Worm (Caenorhabditis elegans) whole organism, L1 larva: ENCODE measurements around the gene srw-79.

Source experiments
- nhr-77 ChIP-seq: fragments of 150-350 bp; optimal IDR thresholded peaks from 2 replicates; lab custom pipeline; 2014; ENCODE audit warnings: missing biosample characterization, missing genetic modification characterization
- ztf-11 ChIP-seq, 2 experiments: sonication (generic microtip); optimal IDR thresholded peaks; 2 replicates each; lab custom pipeline; 2016 to 2017; ENCODE audit warnings: missing genetic modification characterization in 2 of 2, missing biosample characterization in 1 of 2, missing compliant biosample characterization in 1 of 2

DNA sequence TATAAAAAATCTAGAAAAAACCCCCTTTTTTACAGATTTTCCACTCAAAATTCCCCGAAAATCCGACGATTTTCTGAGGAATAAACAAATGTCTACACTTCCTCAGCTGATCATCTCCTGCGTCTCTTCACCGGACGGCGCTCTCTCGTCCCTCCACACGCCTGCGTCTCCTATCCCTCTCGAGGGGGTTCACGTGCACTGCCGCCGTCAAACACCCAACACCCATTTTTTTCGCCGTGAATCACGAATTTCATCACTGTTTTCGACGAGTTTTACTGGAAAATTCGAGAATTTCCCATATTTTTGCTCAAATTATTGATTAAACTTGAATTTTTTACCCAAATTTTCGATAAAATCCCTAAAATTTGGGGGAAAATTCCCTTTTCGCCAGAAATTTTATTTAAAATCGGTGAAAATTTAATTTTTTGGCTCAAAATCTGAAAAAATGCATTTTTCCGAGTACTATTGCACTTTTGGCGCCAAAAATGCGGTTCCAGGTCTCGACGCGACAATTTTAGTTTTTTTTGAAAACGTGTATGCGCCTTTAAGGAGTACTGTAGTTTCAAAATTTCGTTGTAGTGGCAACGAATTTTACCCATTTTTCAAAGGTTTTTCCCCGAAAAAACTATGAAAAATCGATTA lies 25.6 kb upstream of the srw-79 start:
- TF ChIP-seq nhr-77 (tag; lab: Kevin White, UChicago): no peak
- no peak for TF ChIP-seq ztf-11 (tag; optimal IDR thresholded peaks at IDR 0.05; lab: Kevin White, UChicago)
